Fruit fly (Drosophila melanogaster): ENCODE measurements around the gene beat-VII.

The beat-VII gene

DNA sequence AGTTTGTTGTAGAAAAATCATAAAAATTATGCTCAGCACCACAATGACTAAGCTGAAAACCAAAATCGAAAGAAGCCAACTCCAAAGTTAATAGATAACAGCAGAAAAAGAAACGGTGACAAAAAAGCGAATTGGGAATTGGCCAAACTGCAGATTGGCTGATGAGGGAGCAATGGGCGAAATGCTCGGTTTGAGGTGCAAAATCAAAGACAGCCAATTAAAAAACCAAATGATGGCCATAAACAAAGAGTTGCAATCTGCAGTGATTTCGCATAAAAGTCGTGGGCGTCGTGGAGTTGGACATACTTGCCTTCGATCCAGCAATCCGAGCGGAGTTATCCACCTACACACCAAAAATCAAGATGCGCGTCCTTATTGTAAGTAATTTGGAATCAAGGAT lies 48.3 kb downstream of the beat-VII start, which contains the start of gene TwdlH:
TwdlH (plus strand) TSS at position 301 of the 400 bp plus-strand sequence.
- TF ChIP-seq fd96Ca (GFP tag; IDR thresholded peaks at IDR 0.05) = no peak
- no peak for TF ChIP-seq Pif1A (GFP tag; optimal IDR thresholded peaks at IDR 0.05)
- TF ChIP-seq CG32121 (GFP tag; IDR thresholded peaks at IDR 0.05) = no peak
- TF ChIP-seq CG17806 (tag; optimal IDR thresholded peaks at IDR 0.05) = no peak
- no peak for TF ChIP-seq D1 (tag; optimal IDR thresholded peaks at IDR 0.05)
- no peak for TF ChIP-seq Pif1B (GFP tag; optimal IDR thresholded peaks at IDR 0.05)
- no peak for TF ChIP-seq Ets98B (GFP tag; IDR thresholded peaks at IDR 0.05)
- TF ChIP-seq CG13204 (GFP tag; optimal IDR thresholded peaks at IDR 0.05) = no peak
- no peak for TF ChIP-seq CG12605 (GFP tag; IDR thresholded peaks at IDR 0.05)
- TF ChIP-seq CG34367 (tag; optimal IDR thresholded peaks at IDR 0.05) = no peak
- no peak for TF ChIP-seq CG4496 (GFP tag; IDR thresholded peaks at IDR 0.05)
- TF ChIP-seq CG9948 (tag; optimal IDR thresholded peaks at IDR 0.05) = no peak
- TF ChIP-seq CG15710 (tag; optimal IDR thresholded peaks at IDR 0.05) = no peak
- no peak for TF ChIP-seq Snoo (tag; optimal IDR thresholded peaks at IDR 0.05)
- no peak for TF ChIP-seq CG10348 (GFP tag; IDR thresholded peaks at IDR 0.05)
- no peak for TF ChIP-seq rn (GFP tag; IDR thresholded peaks at IDR 0.05)

DNA sequence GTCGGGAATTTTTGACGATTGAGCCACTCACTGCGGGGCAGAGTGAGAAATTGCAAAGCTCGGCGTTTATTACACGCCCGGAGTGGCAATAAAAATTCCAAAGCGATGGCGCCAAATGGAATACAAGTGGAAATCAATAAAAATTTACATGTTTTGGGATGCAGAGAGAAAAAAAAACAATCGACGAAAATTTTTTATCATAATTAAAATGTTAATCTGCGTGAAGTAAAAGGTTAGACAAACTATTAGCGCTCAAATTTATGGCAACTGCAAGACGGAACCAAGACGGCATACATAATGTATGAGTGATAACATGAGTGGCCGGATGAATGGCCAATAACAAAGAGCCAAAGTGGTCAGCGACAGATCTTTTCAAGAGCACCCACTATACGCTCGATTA lies 48.8 kb downstream of the beat-VII start:
- TF ChIP-seq CG8301 (tag; optimal IDR thresholded peaks at IDR 0.05) (no peak), Pif1B (GFP tag; optimal IDR thresholded peaks at IDR 0.05) (no peak), Snoo (tag; optimal IDR thresholded peaks at IDR 0.05) (no peak), Pif1A (GFP tag; optimal IDR thresholded peaks at IDR 0.05) (no peak), rn (GFP tag; IDR thresholded peaks at IDR 0.05) (no peak), CG12605 (GFP tag; IDR thresholded peaks at IDR 0.05) (no peak), gl (tag; optimal IDR thresholded peaks at IDR 0.05) (no peak), D1 (tag; optimal IDR thresholded peaks at IDR 0.05) (no peak), CG14655 (GFP tag; optimal IDR thresholded peaks at IDR 0.05) (no peak), CG15710 (tag; optimal IDR thresholded peaks at IDR 0.05) (no peak), Ets98B (GFP tag; IDR thresholded peaks at IDR 0.05) (no peak), CG8159 (tag; optimal IDR thresholded peaks at IDR 0.05) (no peak)

DNA sequence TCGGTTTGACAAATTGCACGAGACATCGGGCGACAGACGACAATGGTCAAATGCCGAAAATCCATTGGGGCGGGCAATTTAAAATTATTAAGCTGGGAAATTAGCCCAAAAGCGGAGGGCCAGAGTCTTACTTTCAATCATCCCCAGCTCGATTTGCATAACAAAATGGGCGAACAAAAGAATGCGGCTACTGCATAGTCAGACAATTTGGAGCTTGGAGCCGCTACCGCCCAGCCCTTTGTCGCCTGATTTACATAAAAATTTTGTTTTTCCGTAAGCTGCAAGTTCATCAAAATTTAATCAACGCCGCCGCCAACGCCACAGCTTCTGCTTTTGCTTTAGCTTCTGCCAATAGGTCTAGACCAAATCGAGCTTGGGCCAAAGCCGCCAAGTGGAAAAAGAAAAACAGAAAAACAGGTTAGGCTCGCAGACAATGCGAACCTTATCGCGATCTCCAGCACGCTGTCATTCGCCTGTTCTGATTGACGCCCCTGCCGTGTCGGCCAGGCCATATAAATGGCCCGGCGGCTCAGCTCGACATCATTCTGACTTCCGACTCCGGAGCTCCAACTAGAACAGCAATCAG lies 50.3 kb downstream of the beat-VII start, which contains the start of gene TwdlN:
TwdlN (plus strand) TSS at position 536 of the 586 bp plus-strand sequence.
- TF ChIP-seq Ets98B (GFP tag; IDR thresholded peaks at IDR 0.05) = no peak

DNA sequence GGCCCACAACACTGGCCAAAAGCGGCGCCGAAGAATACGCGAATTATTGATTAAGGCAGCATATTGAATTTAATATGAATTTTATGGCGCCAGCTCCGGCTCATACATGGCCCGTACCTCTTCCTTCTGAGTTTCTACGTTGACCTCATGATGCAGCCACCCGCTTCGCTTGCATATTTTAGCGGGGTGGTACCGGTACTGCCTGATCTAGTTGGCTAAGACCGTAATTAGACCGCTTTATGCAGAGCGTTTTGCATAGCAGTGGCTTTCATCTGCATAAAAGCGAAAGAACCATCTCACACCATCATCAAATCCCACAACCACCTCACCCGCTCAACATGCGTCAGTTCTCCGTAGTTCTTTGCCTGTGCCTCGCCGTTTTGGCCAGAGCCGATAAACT lies 52.1 kb downstream of the beat-VII start, which contains the start of gene TwdlJ:
TwdlJ (plus strand) TSS at position 301 of the 400 bp plus-strand sequence.
- TF ChIP-seq CG17806 (tag; optimal IDR thresholded peaks at IDR 0.05) = no peak
- TF ChIP-seq CG13204 (GFP tag; optimal IDR thresholded peaks at IDR 0.05) = no peak
- no peak for TF ChIP-seq CG8159 (tag; optimal IDR thresholded peaks at IDR 0.05)
- no peak for TF ChIP-seq D1 (tag; optimal IDR thresholded peaks at IDR 0.05)
- TF ChIP-seq CG14655 (GFP tag; optimal IDR thresholded peaks at IDR 0.05) = no peak
- TF ChIP-seq CG34367 (tag; optimal IDR thresholded peaks at IDR 0.05) = no peak
- TF ChIP-seq CG4496 (GFP tag; IDR thresholded peaks at IDR 0.05) = no peak
- no peak for TF ChIP-seq EcR (GFP tag; optimal IDR thresholded peaks at IDR 0.05)
- no peak for TF ChIP-seq Snoo (tag; optimal IDR thresholded peaks at IDR 0.05)
- no peak for TF ChIP-seq CG12605 (GFP tag; IDR thresholded peaks at IDR 0.05)
- TF ChIP-seq CG10348 (GFP tag; IDR thresholded peaks at IDR 0.05) = no peak
- TF ChIP-seq CG9948 (tag; optimal IDR thresholded peaks at IDR 0.05) = no peak
- TF ChIP-seq Pif1B (GFP tag; optimal IDR thresholded peaks at IDR 0.05) = no peak
- no peak for TF ChIP-seq CG8301 (tag; optimal IDR thresholded peaks at IDR 0.05)

DNA sequence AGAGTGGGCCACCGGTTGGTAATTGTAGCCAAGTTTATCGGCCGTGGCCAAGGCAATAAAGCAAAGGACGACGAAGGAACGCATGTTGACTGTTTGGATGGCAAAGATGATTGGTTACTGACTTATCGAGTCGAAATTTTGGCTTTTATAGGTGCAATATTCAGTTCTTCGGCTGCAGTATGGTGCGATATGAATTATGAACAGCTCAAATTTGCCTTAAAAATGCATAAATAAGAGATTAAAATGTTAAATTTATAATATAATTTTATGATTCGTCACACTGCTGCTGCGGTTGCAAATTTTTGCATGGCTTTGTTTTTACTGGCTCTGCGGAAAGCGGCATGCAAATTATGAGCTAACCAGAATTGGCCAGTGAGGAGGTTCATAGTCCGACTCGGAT lies 53.1 kb downstream of the beat-VII start, which contains the start of gene TwdlK:
TwdlK (minus strand) TSS at position 101 of the 400 bp plus-strand sequence.
- TF ChIP-seq CG4496 (GFP tag; IDR thresholded peaks at IDR 0.05) (no peak), gl (tag; optimal IDR thresholded peaks at IDR 0.05) (no peak), CG17806 (tag; optimal IDR thresholded peaks at IDR 0.05) (no peak), rn (GFP tag; IDR thresholded peaks at IDR 0.05) (no peak), CG13204 (GFP tag; optimal IDR thresholded peaks at IDR 0.05) (no peak), CG15710 (tag; optimal IDR thresholded peaks at IDR 0.05) (no peak), CG8159 (tag; optimal IDR thresholded peaks at IDR 0.05) (no peak), CG14655 (GFP tag; optimal IDR thresholded peaks at IDR 0.05) (no peak), D1 (tag; optimal IDR thresholded peaks at IDR 0.05) (no peak), CG34367 (tag; optimal IDR thresholded peaks at IDR 0.05) (no peak)

DNA sequence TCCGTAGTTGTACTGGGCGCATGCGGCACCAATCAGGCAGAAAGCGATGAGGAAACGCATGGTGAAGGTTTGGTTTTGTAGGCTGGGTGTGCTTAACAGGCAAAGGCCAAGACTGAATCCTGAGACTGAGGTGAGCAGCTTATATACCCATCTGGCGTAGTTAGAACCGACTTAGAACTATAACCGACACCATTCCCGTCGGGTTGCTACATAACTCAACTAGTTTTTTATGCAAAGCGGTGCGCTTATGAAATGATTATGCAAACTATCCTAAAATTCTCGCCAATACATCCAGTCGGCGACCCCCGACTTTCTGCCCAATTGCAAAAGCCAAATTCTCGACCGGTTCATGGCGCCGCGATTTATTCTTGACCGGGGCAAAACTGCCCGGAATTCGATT lies 55.1 kb downstream of the beat-VII start, which contains the start of gene TwdlO:
TwdlO (minus strand) TSS at position 101 of the 400 bp plus-strand sequence.
- TF ChIP-seq gl (tag; optimal IDR thresholded peaks at IDR 0.05) = no peak
- no peak for TF ChIP-seq CG8159 (tag; optimal IDR thresholded peaks at IDR 0.05)
- TF ChIP-seq Pif1B (GFP tag; optimal IDR thresholded peaks at IDR 0.05) = no peak
- TF ChIP-seq fd96Ca (GFP tag; IDR thresholded peaks at IDR 0.05) = no peak
- TF ChIP-seq Snoo (tag; optimal IDR thresholded peaks at IDR 0.05) = no peak
- TF ChIP-seq CG4496 (GFP tag; IDR thresholded peaks at IDR 0.05) = no peak
- TF ChIP-seq CG34367 (tag; optimal IDR thresholded peaks at IDR 0.05) = no peak

DNA sequence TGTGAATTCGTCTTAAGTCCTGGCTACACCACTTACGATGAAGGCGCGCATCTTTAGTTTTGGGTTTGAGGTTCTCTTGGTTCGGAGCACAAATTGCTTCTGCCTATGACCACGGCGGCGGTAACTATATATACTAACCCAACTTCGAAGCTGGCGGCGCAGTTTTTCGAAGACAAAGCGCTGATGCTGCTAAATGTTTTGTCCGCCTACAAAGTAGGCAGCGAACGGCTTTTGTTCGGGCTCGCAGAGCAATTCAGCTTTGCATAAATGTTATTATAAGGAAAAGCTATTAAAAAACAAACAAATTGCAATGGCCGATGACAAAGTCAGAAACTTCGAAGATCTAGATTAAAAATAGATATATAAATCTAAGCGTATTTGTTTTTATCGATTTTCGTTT lies 56.2 kb downstream of the beat-VII start, which contains the start of gene TwdlL:
TwdlL (minus strand) TSS at position 101 of the 400 bp plus-strand sequence.
- TF ChIP-seq CG14655 (GFP tag; optimal IDR thresholded peaks at IDR 0.05) = no peak
- TF ChIP-seq CG12605 (GFP tag; IDR thresholded peaks at IDR 0.05) = no peak
- TF ChIP-seq CG8159 (tag; optimal IDR thresholded peaks at IDR 0.05) = no peak
- no peak for TF ChIP-seq D1 (tag; optimal IDR thresholded peaks at IDR 0.05)

All from whole organism, pupa.